Worm (Caenorhabditis elegans): ENCODE results near the gene R07B7.9.

ce11 chrV:12065369-12065768 is 14.8 kb downstream of the R07B7.9 start, which contains the start of gene pqn-53:
- TF ChIP-seq ztf-29 (GFP tag; IDR thresholded peaks at IDR 0.05) (no peak), med-1 (GFP tag; optimal IDR thresholded peaks at IDR 0.05; ENCODE audit: insufficient read depth) (no peak), T22C8.4 (GFP tag; IDR thresholded peaks at IDR 0.05) (peak; percentile 48; the same call in 1 of the 2 replicates), flt-1 (GFP tag; IDR thresholded peaks at IDR 0.05) (0 out of 2 replicates have a peak, but pooled peaks have one; percentile 46), ztf-23 (GFP tag; IDR thresholded peaks at IDR 0.05) (no peak), klf-2 (GFP tag; conservative IDR thresholded peaks at IDR 0.05) (no peak)
